Fruit fly (Drosophila melanogaster): ENCODE results near the gene CG2126.

The CG2126 gene

DNA sequence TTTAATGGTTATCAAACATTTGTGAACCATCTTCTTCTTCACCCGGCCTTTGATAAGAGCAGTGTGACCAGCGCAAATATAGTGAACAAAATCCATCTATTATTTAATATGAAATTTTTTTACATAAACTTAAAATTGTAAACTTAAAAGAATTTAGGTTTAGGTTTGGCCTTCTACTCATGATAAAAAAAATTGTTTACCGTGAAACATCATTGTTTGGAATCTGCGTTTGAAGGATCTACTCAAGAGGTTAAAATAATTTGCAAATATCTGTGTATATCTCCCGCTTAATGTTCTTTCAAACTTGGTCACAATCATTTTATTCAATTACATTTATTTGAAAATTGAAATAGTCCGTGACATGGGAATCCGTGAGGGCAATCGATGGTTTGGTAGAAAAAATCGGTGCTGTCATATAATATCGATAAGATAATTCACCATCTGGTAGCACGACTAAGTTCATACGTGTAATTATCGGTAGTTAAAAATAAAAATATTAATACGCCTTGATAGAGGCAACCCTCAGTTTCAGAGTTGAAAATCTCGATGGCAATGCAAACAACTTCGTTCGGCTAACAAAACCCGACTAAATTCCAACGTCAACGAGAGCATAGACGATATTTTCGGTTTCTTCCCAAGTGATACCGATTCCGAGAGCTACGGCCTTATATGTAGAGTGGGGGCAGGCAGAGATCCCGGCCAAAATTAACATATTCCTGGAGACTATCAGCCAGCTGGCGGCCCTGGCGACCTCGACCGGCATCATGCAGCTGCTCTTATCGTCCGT is 4.5 kb downstream of the CG2126 start, which contains the start of the genes betaGlu and sip3 (continued):
- peak; percentile 89 for TF ChIP-seq vnd (GFP tag; IDR thresholded peaks at IDR 0.05; ENCODE audit: partially characterized antibody)
- TF ChIP-seq Sin3A (optimal IDR thresholded peaks at IDR 0.05): peak; percentile 27
- peak; percentile 56 for TF ChIP-seq Dp (GFP tag; optimal IDR thresholded peaks at IDR 0.05)
- TF ChIP-seq Dip2 (GFP tag; IDR thresholded peaks at IDR 0.05): no peak
- peak; percentile 42 for TF ChIP-seq CG15601 (tag; optimal IDR thresholded peaks at IDR 0.05)
- peak; percentile 28 for TF ChIP-seq CG4617 (GFP tag; optimal IDR thresholded peaks at IDR 0.05; ENCODE audit: borderline replicate concordance)
- TF ChIP-seq CG8290 (GFP tag; optimal IDR thresholded peaks at IDR 0.05): peak; percentile 41
- TF ChIP-seq CG8290 (tag; optimal IDR thresholded peaks at IDR 0.05): no peak
- peak; percentile 55 for TF ChIP-seq CG17186 (GFP tag; optimal IDR thresholded peaks at IDR 0.05)
- TF ChIP-seq Dek (tag; optimal IDR thresholded peaks at IDR 0.05): peak; percentile 27
- peak; percentile 21 for TF ChIP-seq dmrt11E (tag; optimal IDR thresholded peaks at IDR 0.05)
- peak; percentile 11 for TF ChIP-seq CG1602 (GFP tag; optimal IDR thresholded peaks at IDR 0.05)
- peak; percentile 8 for TF ChIP-seq CG33557 (GFP tag; optimal IDR thresholded peaks at IDR 0.05)
- peak; percentile 52 for TF ChIP-seq CG2712 (tag; optimal IDR thresholded peaks at IDR 0.05)
- TF ChIP-seq amos (GFP tag; IDR thresholded peaks at IDR 0.05; ENCODE audit: partially characterized antibody): peak; percentile 94
- no peak for TF ChIP-seq Camta (GFP tag; optimal IDR thresholded peaks at IDR 0.05)
- TF ChIP-seq MBD-R2 (GFP tag; IDR thresholded peaks at IDR 0.05): peak; percentile 32
- peak; percentile 15 for TF ChIP-seq mam (GFP tag; optimal IDR thresholded peaks at IDR 0.05)
- peak; percentile 82 for TF ChIP-seq Doc3 (GFP tag; IDR thresholded peaks at IDR 0.05; ENCODE audit: partially characterized antibody)
- TF ChIP-seq CG3995 (GFP tag; optimal IDR thresholded peaks at IDR 0.05): peak; percentile 87
- TF ChIP-seq CG12155 (GFP tag; optimal IDR thresholded peaks at IDR 0.05): peak; percentile 13
- peak; percentile 43 for TF ChIP-seq HmgZ (tag; optimal IDR thresholded peaks at IDR 0.05)
- TF ChIP-seq CG12391 (tag; optimal IDR thresholded peaks at IDR 0.05): peak; percentile 65
- peak; percentile 27 for TF ChIP-seq CG12744 (GFP tag; optimal IDR thresholded peaks at IDR 0.05)
- TF ChIP-seq CG34224 (GFP tag; IDR thresholded peaks at IDR 0.05; ENCODE audit: partially characterized antibody): peak; percentile 89
- TF ChIP-seq CG1603 (tag; optimal IDR thresholded peaks at IDR 0.05): peak; percentile 40
- TF ChIP-seq CG8388 (GFP tag; optimal IDR thresholded peaks at IDR 0.05): peak; percentile 3
- peak; percentile 14 for TF ChIP-seq pho (GFP tag; optimal IDR thresholded peaks at IDR 0.05)
- peak; percentile 91 for TF ChIP-seq ato (GFP tag; IDR thresholded peaks at IDR 0.05; ENCODE audit: partially characterized antibody)
- peak; percentile 94 for TF ChIP-seq inv (GFP tag; IDR thresholded peaks at IDR 0.05; ENCODE audit: partially characterized antibody)
- peak; percentile 89 for TF ChIP-seq CG2116 (GFP tag; optimal IDR thresholded peaks at IDR 0.05)
- TF ChIP-seq fd102C (GFP tag; optimal IDR thresholded peaks at IDR 0.05): no peak
- TF ChIP-seq YL-1 (GFP tag; optimal IDR thresholded peaks at IDR 0.05): peak; percentile 73
- no peak for TF ChIP-seq zen (tag; optimal IDR thresholded peaks at IDR 0.05)
- peak; percentile 52 for TF ChIP-seq CG9797 (GFP tag; optimal IDR thresholded peaks at IDR 0.05)
- no peak for TF ChIP-seq CG31224 (GFP tag; IDR thresholded peaks at IDR 0.05)
- no peak for TF ChIP-seq gem (tag; optimal IDR thresholded peaks at IDR 0.05)
- peak in 1 of 3 experiments; percentile 46 for TF ChIP-seq lola (GFP tag; optimal IDR thresholded peaks at IDR 0.05)
- peak; percentile 12 for TF ChIP-seq CG9437 (GFP tag; optimal IDR thresholded peaks at IDR 0.05)
- TF ChIP-seq Hr3 (GFP tag; optimal IDR thresholded peaks at IDR 0.05): peak; percentile 42
- TF ChIP-seq chinmo (GFP tag; IDR thresholded peaks at IDR 0.05; ENCODE audit: partially characterized antibody): peak; percentile 65; the same call in 1 of the 4 replicates
- TF ChIP-seq bab2 (GFP tag; optimal IDR thresholded peaks at IDR 0.05): no peak
- TF ChIP-seq CG13123 (GFP tag; optimal IDR thresholded peaks at IDR 0.05): peak; percentile 0
- TF ChIP-seq CG6791 (GFP tag; IDR thresholded peaks at IDR 0.05; ENCODE audit: partially characterized antibody): peak; percentile 90
- TF ChIP-seq CG10267 (tag; optimal IDR thresholded peaks at IDR 0.05): peak; percentile 37
- peak; percentile 52 for TF ChIP-seq Xbp1 (GFP tag; optimal IDR thresholded peaks at IDR 0.05)
- TF ChIP-seq lbe (GFP tag; optimal IDR thresholded peaks at IDR 0.05): peak; percentile 59
- TF ChIP-seq CG16813 (GFP tag; IDR thresholded peaks at IDR 0.05; ENCODE audit: partially characterized antibody): peak; percentile 91

All from whole organism, embryonic.